Worm (Caenorhabditis elegans) whole organism, late embryonic: ENCODE measurements around the gene Y57G11B.3.

Experiments used
- C08G9.2 ChIP-seq: sonication (generic microtip); optimal IDR thresholded peaks from 2 replicates; lab custom pipeline; 2016; ENCODE audit warnings: mild to moderate bottlenecking, missing genetic modification characterization, moderate library complexity, missing compliant biosample characterization
- C38D4.7 ChIP-seq: fragments of 200-800 bp; sonication (Bioruptor generic); optimal IDR thresholded peaks from 2 replicates; lab custom pipeline; 2018; ENCODE audit warnings: mild to moderate bottlenecking, missing genetic modification characterization, moderate library complexity, missing compliant biosample characterization
- F13H6.1 ChIP-seq: sonication (generic microtip); optimal IDR thresholded peaks from 2 replicates; lab custom pipeline; 2016; ENCODE audit warnings: missing genetic modification characterization, missing compliant biosample characterization
- K09A11.1 ChIP-seq: sonication (generic microtip); optimal IDR thresholded peaks from 2 replicates; lab custom pipeline; 2017; ENCODE audit warnings: antibody characterized with exemption, mild to moderate bottlenecking, missing genetic modification characterization, missing compliant biosample characterization; ENCODE audit not compliant: insufficient read depth
- T23F11.4 ChIP-seq: fragments of 200-800 bp; sonication (Bioruptor generic); optimal IDR thresholded peaks from 2 replicates; lab custom pipeline; 2018; ENCODE audit warnings: mild to moderate bottlenecking, missing genetic modification characterization, missing compliant biosample characterization
- ceh-18 ChIP-seq: sonication (generic microtip); optimal IDR thresholded peaks from 2 replicates; lab custom pipeline; 2016; ENCODE audit warnings: missing genetic modification characterization, missing compliant biosample characterization
- ceh-19 ChIP-seq: fragments of 200-800 bp; sonication (Bioruptor generic); optimal IDR thresholded peaks from 2 replicates; lab custom pipeline; 2018; ENCODE audit warnings: mild to moderate bottlenecking, missing genetic modification characterization, missing compliant biosample characterization
- ceh-2 ChIP-seq: sonication (generic microtip); optimal IDR thresholded peaks from 2 replicates; lab custom pipeline; 2016; ENCODE audit warnings: missing genotype, missing genetic modification characterization, missing compliant biosample characterization
- ceh-31 ChIP-seq: sonication (generic microtip); optimal IDR thresholded peaks from 2 replicates; lab custom pipeline; 2016; ENCODE audit warnings: missing genetic modification characterization, missing compliant biosample characterization
- ceh-34 ChIP-seq: sonication (generic microtip); optimal IDR thresholded peaks from 2 replicates; lab custom pipeline; 2016; ENCODE audit warnings: mild to moderate bottlenecking, missing genetic modification characterization, missing compliant biosample characterization
- ceh-48 ChIP-seq: sonication (generic microtip); optimal IDR thresholded peaks from 2 replicates; lab custom pipeline; 2016; ENCODE audit warnings: missing genetic modification characterization, inconsistent platforms, missing compliant biosample characterization
- ceh-6 ChIP-seq: fragments of 200-800 bp; sonication (Bioruptor generic); optimal IDR thresholded peaks from 2 replicates; lab custom pipeline; 2018; ENCODE audit warnings: mild to moderate bottlenecking, missing genetic modification characterization, missing compliant biosample characterization
- ceh-9 ChIP-seq: sonication (generic microtip); optimal IDR thresholded peaks from 2 replicates; lab custom pipeline; 2016; ENCODE audit warnings: mild to moderate bottlenecking, missing genetic modification characterization, inconsistent platforms, missing compliant biosample characterization
- dve-1 ChIP-seq: sonication (generic microtip); optimal IDR thresholded peaks from 2 replicates; lab custom pipeline; 2017; ENCODE audit warnings: antibody characterized with exemption, mild to moderate bottlenecking, missing genetic modification characterization, missing compliant biosample characterization
- fkh-6 ChIP-seq: sonication (generic microtip); optimal IDR thresholded peaks from 2 replicates; lab custom pipeline; 2016; ENCODE audit warnings: missing genetic modification characterization, missing compliant biosample characterization
- gmeb-2 ChIP-seq: sonication (generic microtip); optimal IDR thresholded peaks from 2 replicates; lab custom pipeline; 2016; ENCODE audit warnings: missing genetic modification characterization, inconsistent platforms, missing compliant biosample characterization
- hlh-13 ChIP-seq: fragments of 200-800 bp; sonication (Bioruptor generic); optimal IDR thresholded peaks from 2 replicates; lab custom pipeline; 2018; ENCODE audit warnings: mild to moderate bottlenecking, missing genetic modification characterization, missing compliant biosample characterization
- lim-6 ChIP-seq: sonication (generic microtip); optimal IDR thresholded peaks from 2 replicates; lab custom pipeline; 2016; ENCODE audit warnings: missing genetic modification characterization, missing compliant biosample characterization
- lin-11 ChIP-seq: fragments of 200-800 bp; sonication (Bioruptor generic); optimal IDR thresholded peaks from 2 replicates; lab custom pipeline; 2018; ENCODE audit warnings: mild to moderate bottlenecking, missing genetic modification characterization, missing compliant biosample characterization
- madf-2 ChIP-seq: sonication (generic microtip); optimal IDR thresholded peaks from 2 replicates; lab custom pipeline; 2017; ENCODE audit warnings: missing genetic modification characterization, missing compliant biosample characterization
- nfya-1 ChIP-seq: sonication (generic microtip); optimal IDR thresholded peaks from 2 replicates; lab custom pipeline; 2017; ENCODE audit warnings: missing genetic modification characterization, mild to moderate bottlenecking, missing compliant biosample characterization, antibody characterized with exemption, moderate library complexity
- nhr-11 ChIP-seq: fragments of 150-350 bp; optimal IDR thresholded peaks from 2 replicates; lab custom pipeline; 2014; ENCODE audit warnings: missing biosample characterization, missing genetic modification characterization
- nhr-232 ChIP-seq: sonication (generic microtip); optimal IDR thresholded peaks from 2 replicates; lab custom pipeline; 2016; ENCODE audit warnings: missing genetic modification characterization, missing compliant biosample characterization
- pag-3 ChIP-seq: sonication (generic microtip); optimal IDR thresholded peaks from 2 replicates; lab custom pipeline; 2016; ENCODE audit warnings: missing compliant biosample characterization, missing genetic modification characterization, borderline replicate concordance
- pax-1 ChIP-seq: fragments of 150-350 bp; optimal IDR thresholded peaks from 2 replicates; lab custom pipeline; 2014; ENCODE audit warnings: missing biosample characterization, missing genetic modification characterization
- pha-2 ChIP-seq: sonication (generic microtip); optimal IDR thresholded peaks from 2 replicates; lab custom pipeline; 2017; ENCODE audit warnings: mild to moderate bottlenecking, missing genetic modification characterization, missing compliant biosample characterization
- pqm-1 ChIP-seq: sonication (generic microtip); optimal IDR thresholded peaks from 2 replicates; lab custom pipeline; 2016; ENCODE audit warnings: missing genetic modification characterization, missing compliant biosample characterization
- rnt-1 ChIP-seq: sonication (generic microtip); optimal IDR thresholded peaks from 2 replicates; lab custom pipeline; 2016; ENCODE audit warnings: missing genetic modification characterization, missing compliant biosample characterization
- sox-4 ChIP-seq: sonication (generic microtip); optimal IDR thresholded peaks from 2 replicates; lab custom pipeline; 2017; ENCODE audit warnings: mild to moderate bottlenecking, missing genetic modification characterization, inconsistent platforms, missing compliant biosample characterization
- syd-9 ChIP-seq: sonication (generic microtip); optimal IDR thresholded peaks from 2 replicates; lab custom pipeline; 2016; ENCODE audit warnings: mild to moderate bottlenecking, missing genetic modification characterization, moderate library complexity, missing compliant biosample characterization
- tbx-2 ChIP-seq: sonication (generic microtip); optimal IDR thresholded peaks from 2 replicates; lab custom pipeline; 2016; ENCODE audit warnings: missing genetic modification characterization, missing compliant biosample characterization

Gene Y57G11B.3

ce11 chrIV:14530031-14530430 is 44.2 kb downstream of the Y57G11B.3 start:
- TF ChIP-seq fkh-6 (no peak), pag-3 (tag; lab: Kevin White, UChicago) (no peak)

DNA sequence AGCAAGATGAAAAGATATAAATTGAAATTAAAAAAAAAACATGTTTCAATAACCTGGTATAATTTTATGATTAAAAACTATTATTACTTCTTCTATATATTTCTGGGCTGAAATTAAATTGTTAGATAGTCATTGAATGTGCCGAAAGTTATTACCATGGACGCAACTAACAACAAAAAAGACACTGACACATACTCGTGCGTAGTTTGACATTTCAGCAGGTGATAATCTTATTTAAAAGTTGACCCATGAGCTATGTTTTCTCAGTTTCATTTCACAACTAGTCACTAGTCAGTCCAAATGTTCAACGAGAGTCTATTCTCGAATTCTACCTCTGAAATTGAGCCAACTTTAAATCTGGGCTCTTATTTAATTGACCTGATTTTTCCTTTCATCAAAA is 45.5 kb downstream of the Y57G11B.3 start, which contains the start of gene T27E7.3:
T27E7.3 (plus strand) TSS at position 301 of the 400 bp plus-strand sequence.
- TF ChIP-seq T23F11.4 (GFP tag; lab: Kevin White, UChicago) = no peak
- no peak for TF ChIP-seq gmeb-2 (tag; lab: Kevin White, UChicago)
- TF ChIP-seq C08G9.2 (tag; lab: Kevin White, UChicago) = no peak
- TF ChIP-seq dve-1 (tag; lab: Kevin White, UChicago) = no peak
- TF ChIP-seq C38D4.7 (GFP tag; lab: Kevin White, UChicago) = no peak
- TF ChIP-seq ceh-2 = no peak
- TF ChIP-seq ceh-19 (GFP tag; lab: Kevin White, UChicago) = no peak
- no peak for TF ChIP-seq F13H6.1
- TF ChIP-seq syd-9 = no peak
- TF ChIP-seq ceh-9 = no peak
- TF ChIP-seq madf-2 = no peak
- TF ChIP-seq nfya-1 (tag; lab: Kevin White, UChicago) = no peak
- TF ChIP-seq ceh-6 (GFP tag; lab: Kevin White, UChicago) = no peak
- TF ChIP-seq ceh-34 (tag; lab: Kevin White, UChicago) = no peak
- no peak for TF ChIP-seq rnt-1 (tag; lab: Kevin White, UChicago)
- TF ChIP-seq hlh-13 (GFP tag; lab: Kevin White, UChicago) = no peak
- TF ChIP-seq ceh-31 = no peak
- TF ChIP-seq ceh-18 (tag; lab: Kevin White, UChicago) = no peak
- TF ChIP-seq pax-1 (tag; lab: Kevin White, UChicago) = no peak
- no peak for TF ChIP-seq nhr-232 (tag; lab: Kevin White, UChicago)

DNA sequence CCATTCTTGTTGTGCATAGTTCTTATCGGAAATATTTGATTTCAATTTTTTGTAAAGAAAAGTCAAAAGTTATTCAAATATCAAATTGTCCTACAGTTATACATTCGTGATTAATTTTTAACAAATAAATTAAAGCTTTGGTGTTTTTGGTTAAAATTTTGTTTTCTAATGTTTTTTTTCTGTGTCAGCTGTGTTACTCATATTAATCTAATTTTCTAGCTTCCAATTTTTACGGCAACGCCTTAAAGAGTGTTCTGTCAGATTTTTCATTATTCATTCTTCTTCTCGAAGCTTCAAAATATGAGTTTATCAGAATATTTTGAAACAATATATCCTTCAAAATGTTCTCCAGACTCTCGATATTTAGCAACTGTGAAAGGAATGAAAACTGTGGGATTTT is 50.6 kb downstream of the Y57G11B.3 start, which contains the start of gene srh-63:
srh-63 (plus strand) TSS at position 301 of the 400 bp plus-strand sequence.
- TF ChIP-seq lim-6 (tag; lab: Kevin White, UChicago) (no peak), sox-4 (tag; lab: Kevin White, UChicago) (no peak), tbx-2 (tag; lab: Kevin White, UChicago) (no peak), dve-1 (tag; lab: Kevin White, UChicago) (no peak), nhr-11 (tag; lab: Kevin White, UChicago) (no peak), K09A11.1 (tag; lab: Kevin White, UChicago) (no peak), pha-2 (tag; lab: Kevin White, UChicago) (no peak), ceh-48 (tag; lab: Kevin White, UChicago) (no peak), lin-11 (tag; lab: Kevin White, UChicago) (no peak), pqm-1 (no peak)
